Worm (Caenorhabditis elegans): ENCODE data around the gene gcsh-1.

Gene gcsh-1

DNA sequence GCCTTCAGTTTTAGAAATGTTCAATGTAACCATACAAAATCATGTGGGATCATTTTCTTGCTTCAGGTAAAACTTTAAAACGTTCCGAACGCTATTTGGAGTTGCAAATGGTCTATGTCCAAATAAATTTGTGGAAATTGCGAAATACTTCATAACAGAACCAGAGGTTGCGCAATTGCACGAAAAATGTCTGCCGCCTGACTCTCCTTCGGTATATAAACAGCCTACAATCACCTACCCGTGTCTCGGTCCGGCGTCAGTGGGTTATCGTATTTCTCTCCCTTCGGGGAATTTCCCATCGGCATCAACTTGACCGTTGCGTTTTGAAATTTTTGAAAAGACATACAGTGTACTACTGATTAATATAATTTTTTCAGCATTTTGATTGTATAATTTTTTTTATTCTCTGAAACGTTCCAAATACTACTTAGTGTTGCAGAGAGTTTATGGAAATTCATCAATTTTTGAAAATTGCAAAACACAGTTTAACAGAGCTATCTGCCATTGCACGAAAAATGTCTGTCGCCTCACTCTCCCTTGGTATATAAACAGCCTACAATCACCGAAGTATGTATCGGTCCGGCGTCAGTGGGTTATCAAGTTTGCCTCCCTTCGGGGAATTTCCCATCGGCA, 38.1 kb downstream of the gcsh-1 start (continued):
- TF ChIP-seq hlh-11 (tag; optimal IDR thresholded peaks at IDR 0.05) (no peak), fos-1 (tag; optimal IDR thresholded peaks at IDR 0.05) (no peak), nhr-41 (GFP tag; IDR thresholded peaks at IDR 0.05) (no peak), nhr-237 (tag; optimal IDR thresholded peaks at IDR 0.05) (no peak), unc-130 (GFP tag; optimal IDR thresholded peaks at IDR 0.05) (no peak), F10B5.3 (tag; optimal IDR thresholded peaks at IDR 0.05) (peak; percentile 11), saeg-2 (GFP tag; IDR thresholded peaks at IDR 0.05) (no peak), egl-43 (GFP tag; IDR thresholded peaks at IDR 0.05) (no peak; the same call in 1 of the 2 replicates), lir-3 (tag; optimal IDR thresholded peaks at IDR 0.05) (peak; percentile 28), duxl-1 (tag; optimal IDR thresholded peaks at IDR 0.05; ENCODE audit: poor library complexity) (peak; percentile 88), R02D3.7 (tag; optimal IDR thresholded peaks at IDR 0.05) (no peak), zip-11 (GFP tag; IDR thresholded peaks at IDR 0.05) (no peak), ctbp-1 (GFP tag; IDR thresholded peaks at IDR 0.05) (peak; percentile 60; the same call in 1 of the 2 replicates), mep-1 (tag; optimal IDR thresholded peaks at IDR 0.05) (no peak), lin-38 (GFP tag; IDR thresholded peaks at IDR 0.05) (no peak; the same call in 1 of the 2 replicates), nhr-111 (GFP tag; optimal IDR thresholded peaks at IDR 0.05) (peak; percentile 63), nhr-42 (GFP tag; IDR thresholded peaks at IDR 0.05) (0 out of 2 replicates have a peak, but pooled peaks have one; percentile 57), pqm-1 (tag; optimal IDR thresholded peaks at IDR 0.05) (no peak), sdz-12 (GFP tag; optimal IDR thresholded peaks at IDR 0.05) (peak; percentile 39), zip-2 (tag; optimal IDR thresholded peaks at IDR 0.05) (peak; percentile 100), spr-1 (tag; optimal IDR thresholded peaks at IDR 0.05) (peak; percentile 41), cey-2 (tag; optimal IDR thresholded peaks at IDR 0.05; ENCODE audit: borderline replicate concordance, insufficient read depth) (no peak), madf-5 (GFP tag; IDR thresholded peaks at IDR 0.05) (no peak), egl-27 (tag; optimal IDR thresholded peaks at IDR 0.05) (no peak), unc-39 (tag; optimal IDR thresholded peaks at IDR 0.05) (no peak), ceh-32 (tag; optimal IDR thresholded peaks at IDR 0.05; ENCODE audit: poor library complexity) (no peak), ceh-28 (tag; optimal IDR thresholded peaks at IDR 0.05) (no peak), zag-1 (tag; optimal IDR thresholded peaks at IDR 0.05) (no peak), Y75B8A.6 (GFP tag; IDR thresholded peaks at IDR 0.05) (no peak), aha-1 (tag) (peak; percentile 85), daf-12 (tag; optimal IDR thresholded peaks at IDR 0.05) (no peak), ama-1 (optimal IDR thresholded peaks at IDR 0.05) (no peak), fkh-10 (GFP tag; optimal IDR thresholded peaks at IDR 0.05) (no peak), nhr-25 (tag; optimal IDR thresholded peaks at IDR 0.05; ENCODE audit: borderline replicate concordance, insufficient read depth) (no peak), dve-1 (tag; optimal IDR thresholded peaks at IDR 0.05; ENCODE audit: insufficient read depth) (no peak), Y105C5A.15 (GFP tag; IDR thresholded peaks at IDR 0.05) (0 out of 2 replicates have a peak, but pooled peaks have one; percentile 36), ZK546.5 (tag; optimal IDR thresholded peaks at IDR 0.05) (no peak), nhr-76 (tag; optimal IDR thresholded peaks at IDR 0.05) (no peak), dmd-9 (GFP tag; IDR thresholded peaks at IDR 0.05) (peak; percentile 56; the same call in 1 of the 2 replicates), dmd-6 (GFP tag; IDR thresholded peaks at IDR 0.05) (peak; percentile 63), T26A8.4 (GFP tag; IDR thresholded peaks at IDR 0.05) (0 out of 2 replicates have a peak, but pooled peaks have one; percentile 67), ceh-82 (tag; optimal IDR thresholded peaks at IDR 0.05) (no peak), tra-1 (GFP tag; IDR thresholded peaks at IDR 0.05) (peak; percentile 64), nhr-77 (tag; optimal IDR thresholded peaks at IDR 0.05) (no peak), Y48G9A.11 (GFP tag; IDR thresholded peaks at IDR 0.05) (no peak), madf-9 (GFP tag; conservative IDR thresholded peaks at IDR 0.05) (peak; percentile 66), lin-15B (tag; optimal IDR thresholded peaks at IDR 0.05) (no peak), daf-8 (GFP tag; IDR thresholded peaks at IDR 0.05) (0 out of 2 replicates have a peak, but pooled peaks have one; percentile 54), zfp-3 (GFP tag; conservative IDR thresholded peaks at IDR 0.05) (no peak; the same call in 1 of the 2 replicates), nhr-10 (tag; optimal IDR thresholded peaks at IDR 0.05) (no peak), php-3 (GFP tag; IDR thresholded peaks at IDR 0.05) (peak; percentile 61; the same call in 1 of the 2 replicates)

Data from whole organism, L4 larva.